Fruit fly (Drosophila melanogaster) whole organism, embryonic: ENCODE measurements around the gene CG9886.

ENCODE experiments used
- BtbVII ChIP-seq: fragments of 200-800 bp; sonication (Bioruptor generic); optimal IDR thresholded peaks from 3 replicates; lab custom pipeline; 2017; ENCODE audit warnings: missing biosample characterization, mild to moderate bottlenecking, missing genetic modification characterization
- CG1233 ChIP-seq: fragments of 200-800 bp; sonication (Bioruptor generic); optimal IDR thresholded peaks from 4 replicates; lab custom pipeline; 2018; ENCODE audit warnings: missing biosample characterization, mild to moderate bottlenecking, missing genetic modification characterization
- CG12769 ChIP-seq: fragments of 200-800 bp; sonication (Bioruptor generic); optimal IDR thresholded peaks from 2 replicates; lab custom pipeline; 2019; ENCODE audit warnings: missing biosample characterization, mild to moderate bottlenecking, missing genetic modification characterization, moderate library complexity
- CG13424 ChIP-seq: fragments of 200-800 bp; sonication (Bioruptor generic); optimal IDR thresholded peaks from 2 replicates; lab custom pipeline; 2019; ENCODE audit warnings: missing biosample characterization, mild to moderate bottlenecking, missing genetic modification characterization, moderate library complexity
- CG15269 ChIP-seq: fragments of 200-800 bp; sonication (Bioruptor generic); optimal IDR thresholded peaks from 2 replicates; lab custom pipeline; 2018; ENCODE audit warnings: missing biosample characterization, mild to moderate bottlenecking, missing genetic modification characterization, moderate library complexity
- CG17359 ChIP-seq: fragments of 200-800 bp; sonication (Bioruptor generic); optimal IDR thresholded peaks from 3 replicates; lab custom pipeline; 2018; ENCODE audit warnings: missing biosample characterization, mild to moderate bottlenecking, missing genetic modification characterization, moderate library complexity
- CG1832 ChIP-seq: fragments of 200-800 bp; sonication (Bioruptor generic); optimal IDR thresholded peaks from 2 replicates; lab custom pipeline; 2017; ENCODE audit warnings: missing biosample characterization, mild to moderate bottlenecking, missing genetic modification characterization, inconsistent platforms
- CG18619 ChIP-seq: fragments of 200-800 bp; sonication (Bioruptor generic); optimal IDR thresholded peaks from 3 replicates; lab custom pipeline; 2017; ENCODE audit warnings: missing biosample characterization, mild to moderate bottlenecking, missing genetic modification characterization
- CG2116 ChIP-seq: fragments of 200-800 bp; sonication (Bioruptor generic); optimal IDR thresholded peaks from 3 replicates; lab custom pipeline; 2018; ENCODE audit warnings: missing biosample characterization, mild to moderate bottlenecking, missing genetic modification characterization
- CG2199 ChIP-seq: fragments of 200-800 bp; sonication (Bioruptor generic); IDR thresholded peaks from 3 replicates; pipeline ENCODE4 v1.3.6; 2022; ENCODE audit warnings: missing biosample characterization, missing genetic modification characterization
- CG32532 ChIP-seq: fragments of 200-800 bp; sonication (Bioruptor generic); IDR thresholded peaks from 2 replicates; pipeline ENCODE4 v1.3.6; 2022; ENCODE audit warnings: missing biosample characterization, missing genetic modification characterization
- CG32772 ChIP-seq: fragments of 200-800 bp; sonication (Bioruptor generic); IDR thresholded peaks from 2 replicates; pipeline ENCODE4 v1.3.6; 2022; ENCODE audit warnings: missing biosample characterization, missing genetic modification characterization
- CG3281 ChIP-seq: fragments of 200-800 bp; sonication (Bioruptor generic); optimal IDR thresholded peaks from 3 replicates; lab custom pipeline; 2017; ENCODE audit warnings: missing biosample characterization, mild to moderate bottlenecking, missing genetic modification characterization
- CG4404 ChIP-seq: fragments of 200-800 bp; sonication (Bioruptor generic); IDR thresholded peaks from 2 replicates; pipeline ENCODE4 v1.3.6; 2022; ENCODE audit warnings: missing biosample characterization, missing genetic modification characterization
- CG4854 ChIP-seq: fragments of 200-800 bp; sonication (Bioruptor generic); optimal IDR thresholded peaks from 2 replicates; lab custom pipeline; 2016; ENCODE audit warnings: missing biosample characterization, missing genetic modification characterization, inconsistent platforms
- CG6854 ChIP-seq: fragments of 200-800 bp; sonication (Bioruptor generic); optimal IDR thresholded peaks from 3 replicates; lab custom pipeline; 2017; ENCODE audit warnings: missing biosample characterization, mild to moderate bottlenecking, missing genetic modification characterization
- CG8290 ChIP-seq, 3 experiments: fragments of 200-800 bp; sonication (Bioruptor generic); optimal IDR thresholded peaks; 2 replicates each; lab custom pipeline; 2016 to 2019; ENCODE audit warnings: missing biosample characterization in 3 of 3, missing genetic modification characterization in 3 of 3, mild to moderate bottlenecking in 2 of 3, moderate library complexity in 1 of 3
- CG9437 ChIP-seq: fragments of 200-800 bp; sonication (Bioruptor generic); optimal IDR thresholded peaks from 2 replicates; lab custom pipeline; 2018; ENCODE audit warnings: missing biosample characterization, mild to moderate bottlenecking, missing genetic modification characterization
- H2.0 ChIP-seq: fragments of 200-800 bp; sonication (Bioruptor generic); IDR thresholded peaks from 2 replicates; pipeline ENCODE4 v1.3.6; 2022; ENCODE audit warnings: missing biosample characterization, missing genetic modification characterization
- HLH3B ChIP-seq: fragments of 200-800 bp; sonication (Bioruptor generic); IDR thresholded peaks from 2 replicates; pipeline ENCODE4 v1.3.6; 2022; ENCODE audit warnings: missing biosample characterization, missing genetic modification characterization
- Nf-YA ChIP-seq: fragments of 200-800 bp; sonication (Bioruptor generic); IDR thresholded peaks from 2 replicates; pipeline ENCODE4 v1.3.6; 2022; ENCODE audit warnings: missing biosample characterization, missing genetic modification characterization
- PHDP ChIP-seq: fragments of 200-800 bp; sonication (Bioruptor generic); optimal IDR thresholded peaks from 3 replicates; lab custom pipeline; 2018; ENCODE audit warnings: missing biosample characterization, mild to moderate bottlenecking, missing genetic modification characterization, moderate library complexity
- Ptx1 ChIP-seq: fragments of 200-800 bp; sonication (Bioruptor generic); IDR thresholded peaks from 2 replicates; pipeline ENCODE4 v1.3.6; 2022; ENCODE audit warnings: missing biosample characterization, missing genetic modification characterization
- YL-1 ChIP-seq: fragments of 200-800 bp; sonication (Bioruptor generic); optimal IDR thresholded peaks from 3 replicates; lab custom pipeline; 2017; ENCODE audit warnings: missing biosample characterization, mild to moderate bottlenecking, missing genetic modification characterization
- ara ChIP-seq: fragments of 200-800 bp; sonication (Bioruptor generic); IDR thresholded peaks from 2 replicates; pipeline ENCODE4 v1.3.6; 2022; ENCODE audit warnings: missing biosample characterization, missing genetic modification characterization
- ato ChIP-seq: fragments of 200-800 bp; sonication (Bioruptor generic); IDR thresholded peaks from 2 replicates; pipeline ENCODE4 v1.3.6; 2022; ENCODE audit warnings: missing biosample characterization, missing genetic modification characterization; ENCODE audit not compliant: partially characterized antibody
- chinmo ChIP-seq: fragments of 200-800 bp; sonication (Bioruptor generic); IDR thresholded peaks from 4 replicates; pipeline ENCODE4 v1.3.6; 2022; ENCODE audit warnings: missing biosample characterization, missing genetic modification characterization; ENCODE audit not compliant: partially characterized antibody
- crp ChIP-seq, 2 experiments: fragments of 200-800 bp; sonication (Bioruptor generic); optimal IDR thresholded peaks; 2 replicates in 1 of 2; 3 replicates in 1 of 2; lab custom pipeline; 2017; ENCODE audit warnings: missing biosample characterization in 2 of 2, missing genetic modification characterization in 2 of 2, mild to moderate bottlenecking in 1 of 2, moderate library complexity in 1 of 2
- dmrt99B ChIP-seq: fragments of 200-800 bp; sonication (Bioruptor generic); optimal IDR thresholded peaks from 2 replicates; lab custom pipeline; 2018; ENCODE audit warnings: missing biosample characterization, mild to moderate bottlenecking, missing genetic modification characterization, moderate library complexity
- gcm2 ChIP-seq: fragments of 200-800 bp; sonication (Bioruptor generic); optimal IDR thresholded peaks from 2 replicates; lab custom pipeline; 2016; ENCODE audit warnings: missing biosample characterization, missing genetic modification characterization
- gfzf ChIP-seq: fragments of 200-800 bp; sonication (Bioruptor generic); optimal IDR thresholded peaks from 2 replicates; lab custom pipeline; 2016; ENCODE audit warnings: missing biosample characterization, mild to moderate bottlenecking, missing genetic modification characterization, moderate library complexity
- gro ChIP-seq: fragments of 200-800 bp; sonication (Bioruptor generic); optimal IDR thresholded peaks from 2 replicates; lab custom pipeline; 2016; ENCODE audit warnings: missing biosample characterization, missing genetic modification characterization
- ham ChIP-seq: fragments of 200-800 bp; sonication (Bioruptor generic); IDR thresholded peaks from 2 replicates; pipeline ENCODE4 v1.3.6; 2022; ENCODE audit warnings: missing biosample characterization, missing genetic modification characterization
- inv ChIP-seq: fragments of 200-800 bp; sonication (Bioruptor generic); IDR thresholded peaks from 2 replicates; pipeline ENCODE4 v1.3.6; 2022; ENCODE audit warnings: missing biosample characterization, missing genetic modification characterization; ENCODE audit not compliant: partially characterized antibody
- lov ChIP-seq, 2 experiments: fragments of 200-800 bp in 1 of 2; fragments of >200 bp in 1 of 2; sonication (Bioruptor generic) in 1 of 2; IDR thresholded peaks in 1 of 2; optimal IDR thresholded peaks in 1 of 2; 2 replicates in 1 of 2; 3 replicates in 1 of 2; pipeline versions ENCODE4 v1.3.6 to Lab custom; 2017 to 2022; ENCODE audit warnings: missing biosample characterization in 1 of 2, missing genetic modification characterization in 1 of 2
- maf-S ChIP-seq: fragments of 200-800 bp; sonication (Bioruptor generic); optimal IDR thresholded peaks from 2 replicates; lab custom pipeline; 2016; ENCODE audit warnings: missing biosample characterization, missing genetic modification characterization
- pan ChIP-seq, 4 experiments: fragments of >200 bp in 3 of 4; fragments of 200-800 bp in 1 of 4; sonication (Bioruptor generic) in 1 of 4; optimal IDR thresholded peaks in 3 of 4; IDR thresholded peaks in 1 of 4; 2 replicates each; pipeline versions ENCODE4 v1.3.6 to Lab custom; 2017 to 2022; ENCODE audit warnings: missing biosample characterization in 2 of 4, missing genetic modification characterization in 2 of 4, mixed read lengths in 1 of 4
- ranshi ChIP-seq: fragments of 200-800 bp; sonication (Bioruptor generic); IDR thresholded peaks from 2 replicates; pipeline ENCODE4 v1.3.6; 2022; ENCODE audit warnings: missing biosample characterization, missing genetic modification characterization
- repo ChIP-seq: fragments of 200-800 bp; sonication (Bioruptor generic); optimal IDR thresholded peaks from 2 replicates; lab custom pipeline; 2016; ENCODE audit warnings: missing biosample characterization, missing genetic modification characterization
- run ChIP-seq: fragments of 200-800 bp; sonication (Bioruptor generic); optimal IDR thresholded peaks from 3 replicates; lab custom pipeline; 2018; ENCODE audit warnings: missing biosample characterization, mild to moderate bottlenecking, missing genetic modification characterization
- sens-2 ChIP-seq: fragments of 200-800 bp; sonication (Bioruptor generic); IDR thresholded peaks from 2 replicates; pipeline ENCODE4 v1.3.6; 2022; ENCODE audit warnings: missing biosample characterization, missing genetic modification characterization
- slou ChIP-seq: fragments of 200-800 bp; sonication (Bioruptor generic); optimal IDR thresholded peaks from 3 replicates; lab custom pipeline; 2016; ENCODE audit warnings: missing biosample characterization, missing genetic modification characterization
- tin ChIP-seq: fragments of 200-800 bp; sonication (Bioruptor generic); optimal IDR thresholded peaks from 3 replicates; lab custom pipeline; 2016; ENCODE audit warnings: missing biosample characterization, missing genetic modification characterization
- tll ChIP-seq, 2 experiments: fragments of 200-800 bp in 1 of 2; fragments of >200 bp in 1 of 2; sonication (Bioruptor generic) in 1 of 2; optimal IDR thresholded peaks; 2 replicates each; lab custom pipeline; 2017 to 2019; ENCODE audit warnings: missing biosample characterization in 2 of 2, missing genetic modification characterization in 2 of 2, mild to moderate bottlenecking in 1 of 2, moderate library complexity in 1 of 2
- tna ChIP-seq: fragments of 200-800 bp; sonication (Bioruptor generic); IDR thresholded peaks from 2 replicates; pipeline ENCODE4 v1.3.6; 2022; ENCODE audit warnings: missing biosample characterization, missing genetic modification characterization; ENCODE audit not compliant: partially characterized antibody
- twi ChIP-seq: fragments of 200-800 bp; optimal IDR thresholded peaks from 2 replicates; lab custom pipeline; 2019; ENCODE audit warnings: missing biosample characterization, mild to moderate bottlenecking, missing genetic modification characterization, moderate library complexity
- usp ChIP-seq: fragments of >200 bp; optimal IDR thresholded peaks from 2 replicates; lab custom pipeline; 2017; ENCODE audit warnings: missing biosample characterization, missing genetic modification characterization
- wdn ChIP-seq: fragments of 200-800 bp; sonication (Bioruptor generic); IDR thresholded peaks from 2 replicates; pipeline ENCODE4 v1.3.6; 2022; ENCODE audit warnings: missing biosample characterization, missing genetic modification characterization
- zen ChIP-seq: fragments of 200-800 bp; sonication (Bioruptor generic); optimal IDR thresholded peaks from 3 replicates; lab custom pipeline; 2018; ENCODE audit warnings: missing biosample characterization, mild to moderate bottlenecking, missing genetic modification characterization, moderate library complexity

Gene CG9886

dm6 chr2L:2402194-2402593 lies 18.4 kb upstream of the CG9886 start (continued):
- TF ChIP-seq ara (GFP tag; lab: Robert Waterston, UW) (0 out of 2 replicates have a peak, but pooled peaks have one; percentile 38), CG32772 (GFP tag; lab: Robert Waterston, UW) (0 out of 2 replicates have a peak, but pooled peaks have one; percentile 28), ranshi (GFP tag; lab: Robert Waterston, UW) (no peak), gro (no peak), chinmo (GFP tag; lab: Robert Waterston, UW) (no peak), CG8290 (GFP tag; optimal IDR thresholded peaks at IDR 0.05; lab: Kevin White, UChicago) (no peak), CG8290 (tag; optimal IDR thresholded peaks at IDR 0.05; lab: Kevin White, UChicago) (no peak), BtbVII (GFP tag; lab: Kevin White, UChicago) (no peak), usp (GFP tag; lab: Kevin White, UChicago) (no peak), H2.0 (0 out of 2 replicates have a peak, but pooled peaks have one; percentile 4), YL-1 (GFP tag; lab: Kevin White, UChicago) (no peak), CG1832 (GFP tag; lab: Kevin White, UChicago) (no peak), CG18619 (no peak), CG12769 (no peak), ham (GFP tag; lab: Robert Waterston, UW) (no peak), CG9437 (GFP tag; lab: Kevin White, UChicago) (no peak), CG1233 (GFP tag; lab: Kevin White, UChicago) (no peak), tna (GFP tag; lab: Robert Waterston, UW) (no peak), pan (optimal IDR thresholded peaks at IDR 0.05; lab: Kevin White, UChicago) (no peak), pan (GFP tag; optimal IDR thresholded peaks at IDR 0.05 in 1 of 2, IDR thresholded peaks at IDR 0.05 in 1 of 2) (peak in 1 of 2 experiments; percentile 42), tin (GFP tag; lab: Kevin White, UChicago) (no peak), dmrt99B (tag; lab: Kevin White, UChicago) (peak; percentile 36), gcm2 (GFP tag; lab: Kevin White, UChicago) (no peak), HLH3B (GFP tag; lab: Robert Waterston, UW) (0 out of 2 replicates have a peak, but pooled peaks have one; percentile 25), ato (GFP tag; lab: Robert Waterston, UW) (no peak), CG3281 (GFP tag; lab: Kevin White, UChicago) (no peak), crp (GFP tag; optimal IDR thresholded peaks at IDR 0.05; lab: Kevin White, UChicago) (no peak), CG2199 (GFP tag; lab: Robert Waterston, UW) (no peak), twi (no peak), maf-S (GFP tag; lab: Kevin White, UChicago) (no peak), CG17359 (peak; percentile 36), slou (GFP tag; lab: Kevin White, UChicago) (no peak), sens-2 (no peak), CG4854 (GFP tag; lab: Kevin White, UChicago) (no peak), inv (no peak), gfzf (GFP tag; lab: Kevin White, UChicago) (no peak), Ptx1 (peak; percentile 57), CG6854 (GFP tag; lab: Kevin White, UChicago) (no peak), CG15269 (tag; lab: Kevin White, UChicago) (no peak), wdn (GFP tag; lab: Robert Waterston, UW) (no peak), tll (GFP tag; optimal IDR thresholded peaks at IDR 0.05; lab: Kevin White, UChicago) (no peak), Nf-YA (peak; percentile 48; the same call in 1 of the 2 replicates), CG32532 (0 out of 2 replicates have a peak, but pooled peaks have one; percentile 19), repo (GFP tag; lab: Kevin White, UChicago) (no peak), zen (no peak), CG2116 (no peak), lov (optimal IDR thresholded peaks at IDR 0.05; lab: Kevin White, UChicago) (no peak), lov (GFP tag; IDR thresholded peaks at IDR 0.05; lab: Robert Waterston, UW) (peak; percentile 57; the same call in 1 of the 3 replicates), CG13424 (tag; lab: Kevin White, UChicago) (peak; percentile 27), CG4404 (GFP tag; lab: Robert Waterston, UW) (no peak), PHDP (tag; lab: Kevin White, UChicago) (no peak), run (tag; lab: Kevin White, UChicago) (no peak)
